Worm (Caenorhabditis elegans): ENCODE data around the gene smrc-1.

DNA sequence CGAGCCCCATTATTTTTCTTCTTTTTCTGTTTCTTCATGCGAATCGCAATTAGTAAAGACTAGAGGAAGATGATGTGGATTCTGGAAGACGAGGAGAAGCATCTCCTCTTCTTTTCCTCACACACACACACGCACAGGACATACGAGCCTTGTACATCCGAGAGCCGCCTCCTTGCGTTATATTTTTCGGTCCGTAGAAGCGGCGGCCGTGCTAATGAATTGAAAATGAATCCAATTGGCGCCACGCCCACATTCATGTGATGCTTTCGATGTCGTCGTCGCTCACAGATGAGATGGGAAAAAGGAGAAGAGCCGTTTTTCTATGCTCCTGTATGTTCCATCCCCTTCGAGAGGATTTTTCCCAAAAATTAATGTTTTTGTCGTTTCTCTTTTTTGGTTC is 39.3 kb upstream of the smrc-1 start:
- TF ChIP-seq unc-39 (tag; optimal IDR thresholded peaks at IDR 0.05) (no peak), snpc-4 (tag; optimal IDR thresholded peaks at IDR 0.05) (no peak), nhr-28 (tag; optimal IDR thresholded peaks at IDR 0.05) (no peak), pha-4 (tag; optimal IDR thresholded peaks at IDR 0.05) (no peak), lsy-2 (tag; optimal IDR thresholded peaks at IDR 0.05) (no peak), cnd-1 (tag; optimal IDR thresholded peaks at IDR 0.05) (no peak), elt-1 (tag; optimal IDR thresholded peaks at IDR 0.05; ENCODE audit: borderline replicate concordance, insufficient read depth) (no peak), unc-62 (GFP tag; optimal IDR thresholded peaks at IDR 0.05) (no peak), lin-13 (tag; optimal IDR thresholded peaks at IDR 0.05) (no peak), drap-1 (GFP tag; optimal IDR thresholded peaks at IDR 0.05) (no peak)
